Worm (Caenorhabditis elegans) whole organism, late embryonic: ENCODE data around the gene ZK809.5.

ENCODE experiments used
- ama-1 ChIP-seq: fragments of 150-350 bp; optimal IDR thresholded peaks from 2 replicates; lab custom pipeline; 2014
- che-1 ChIP-seq: sonication (generic microtip); optimal IDR thresholded peaks from 2 replicates; lab custom pipeline; 2016; ENCODE audit warnings: mild to moderate bottlenecking, missing genetic modification characterization, missing compliant biosample characterization
- dve-1 ChIP-seq: sonication (generic microtip); optimal IDR thresholded peaks from 2 replicates; lab custom pipeline; 2017; ENCODE audit warnings: antibody characterized with exemption, mild to moderate bottlenecking, missing genetic modification characterization, missing compliant biosample characterization
- fkh-10 ChIP-seq: fragments of 150-350 bp; optimal IDR thresholded peaks from 2 replicates; lab custom pipeline; 2014; ENCODE audit warnings: missing biosample characterization, missing genetic modification reagents, missing genetic modification characterization
- hlh-15 ChIP-seq: sonication (generic microtip); optimal IDR thresholded peaks from 2 replicates; lab custom pipeline; 2016; ENCODE audit warnings: missing genetic modification characterization, missing compliant biosample characterization
- madf-2 ChIP-seq: sonication (generic microtip); optimal IDR thresholded peaks from 2 replicates; lab custom pipeline; 2017; ENCODE audit warnings: missing genetic modification characterization, missing compliant biosample characterization
- pat-9 ChIP-seq: fragments of 200-800 bp; sonication (Bioruptor generic); optimal IDR thresholded peaks from 2 replicates; lab custom pipeline; 2018; ENCODE audit warnings: mild to moderate bottlenecking, missing genetic modification characterization, moderate library complexity, missing compliant biosample characterization
- pqm-1 ChIP-seq: sonication (generic microtip); optimal IDR thresholded peaks from 2 replicates; lab custom pipeline; 2016; ENCODE audit warnings: missing genetic modification characterization, missing compliant biosample characterization
- rnt-1 ChIP-seq: sonication (generic microtip); optimal IDR thresholded peaks from 2 replicates; lab custom pipeline; 2016; ENCODE audit warnings: missing genetic modification characterization, missing compliant biosample characterization
- ttx-3 ChIP-seq: sonication (generic microtip); optimal IDR thresholded peaks from 2 replicates; lab custom pipeline; 2016; ENCODE audit warnings: missing genetic modification reagents, missing genetic modification characterization, missing compliant biosample characterization
- unc-55 ChIP-seq: sonication (generic microtip); optimal IDR thresholded peaks from 2 replicates; lab custom pipeline; 2017; ENCODE audit warnings: missing biosample characterization, missing genetic modification reagents, missing genetic modification characterization

DNA sequence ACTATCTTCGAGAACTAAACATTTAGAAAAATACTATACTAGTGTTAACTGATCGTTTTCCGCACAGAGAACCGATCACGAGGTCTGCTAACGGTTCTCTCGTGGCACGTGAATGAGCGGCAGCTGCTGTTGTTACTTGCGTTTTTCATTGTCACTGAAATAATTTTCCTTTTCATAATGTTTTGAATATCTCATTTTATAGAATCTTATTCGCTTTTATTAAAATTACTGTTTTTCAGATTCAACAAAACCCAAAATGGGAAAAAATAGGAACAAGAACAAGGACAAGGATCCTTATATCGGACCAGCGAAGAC lies 20.2 kb upstream of the ZK809.5 start, which contains the start of gene F58B3.6:
- TF ChIP-seq madf-2 (tag; lab: Kevin White, UChicago) (no peak), hlh-15 (tag; lab: Kevin White, UChicago) (no peak), pqm-1 (tag; lab: Kevin White, UChicago) (no peak), unc-55 (GFP tag; lab: Kevin White, UChicago) (no peak), ttx-3 (tag; lab: Kevin White, UChicago) (no peak), pat-9 (tag; lab: Kevin White, UChicago) (no peak), rnt-1 (tag; lab: Kevin White, UChicago) (no peak), che-1 (no peak), ama-1 (lab: Kevin White, UChicago) (no peak), dve-1 (tag; lab: Kevin White, UChicago) (no peak), fkh-10 (GFP tag; lab: Kevin White, UChicago) (no peak)
